Worm (Caenorhabditis elegans) whole organism, L1 larva: ENCODE results near the gene ZK757.2.

Experiments
- snu-23 ChIP-seq: sonication (generic microtip); optimal IDR thresholded peaks from 2 replicates; lab custom pipeline; 2016; ENCODE audit warnings: missing genetic modification characterization, missing compliant biosample characterization
- tlp-1 ChIP-seq: fragments of 150-350 bp; optimal IDR thresholded peaks from 2 replicates; lab custom pipeline; 2014; ENCODE audit warnings: missing biosample characterization, missing genetic modification characterization

ce11 chrIII:9886323-9886722, 7.6 kb upstream of the ZK757.2 start:
- TF ChIP-seq snu-23 (no peak), tlp-1 (no peak)
